Fruit fly (Drosophila melanogaster) whole organism, embryonic: ENCODE data around the gene lwr.
A peak's percentile ranks its signal among the peaks of the same experiment; 100 is the strongest.

Experiments used
- Abd-B ChIP-seq: fragments of 200-800 bp; sonication (Bioruptor generic); optimal IDR thresholded peaks from 2 replicates; lab custom pipeline; 2018; ENCODE audit warnings: missing biosample characterization, mild to moderate bottlenecking, missing genetic modification characterization, moderate library complexity
- Aef1 ChIP-seq: fragments of 200-800 bp; sonication (Bioruptor generic); IDR thresholded peaks from 3 replicates; pipeline ENCODE4 v1.3.6; 2022; ENCODE audit warnings: missing biosample characterization, missing genetic modification characterization
- Atf6 ChIP-seq: fragments of 200-800 bp; sonication (Bioruptor generic); IDR thresholded peaks from 2 replicates; pipeline ENCODE4 v1.3.6; 2022; ENCODE audit warnings: missing biosample characterization, missing genetic modification characterization
- B-H1 ChIP-seq: fragments of 200-800 bp; sonication (Bioruptor generic); IDR thresholded peaks from 3 replicates; pipeline ENCODE4 v1.3.6; 2022; ENCODE audit warnings: missing biosample characterization, missing genetic modification characterization
- CG10979 ChIP-seq: fragments of 200-800 bp; sonication (Bioruptor generic); optimal IDR thresholded peaks from 2 replicates; lab custom pipeline; 2018; ENCODE audit warnings: missing biosample characterization, mild to moderate bottlenecking, missing genetic modification characterization, moderate library complexity
- CG12219 ChIP-seq: fragments of 200-800 bp; sonication (Bioruptor generic); optimal IDR thresholded peaks from 3 replicates; lab custom pipeline; 2018; ENCODE audit warnings: missing biosample characterization, mild to moderate bottlenecking, missing genetic modification characterization
- CG15011 ChIP-seq: fragments of 200-800 bp; sonication (Bioruptor generic); optimal IDR thresholded peaks from 3 replicates; lab custom pipeline; 2018; ENCODE audit warnings: missing biosample characterization, mild to moderate bottlenecking, missing genetic modification characterization
- CG16813 ChIP-seq: fragments of 200-800 bp; sonication (Bioruptor generic); IDR thresholded peaks from 3 replicates; pipeline ENCODE4 v1.3.6; 2022; ENCODE audit warnings: missing biosample characterization, missing genetic modification characterization; ENCODE audit not compliant: partially characterized antibody
- CG17328 ChIP-seq: fragments of 200-800 bp; sonication (Bioruptor generic); IDR thresholded peaks from 2 replicates; pipeline ENCODE4 v1.3.6; 2022; ENCODE audit warnings: missing biosample characterization, missing genetic modification characterization
- CG2875 ChIP-seq: fragments of 200-800 bp; sonication (Bioruptor generic); optimal IDR thresholded peaks from 2 replicates; lab custom pipeline; 2017; ENCODE audit warnings: missing biosample characterization, mild to moderate bottlenecking, missing genetic modification characterization, missing genetic modification reagents
- CG30431 ChIP-seq: fragments of 200-800 bp; sonication (Bioruptor generic); optimal IDR thresholded peaks from 2 replicates; lab custom pipeline; 2017; ENCODE audit warnings: missing biosample characterization, missing genetic modification characterization
- CG33557 ChIP-seq: fragments of 200-800 bp; sonication (Bioruptor generic); optimal IDR thresholded peaks from 2 replicates; lab custom pipeline; 2019; ENCODE audit warnings: missing biosample characterization, mild to moderate bottlenecking, missing genetic modification characterization, moderate library complexity
- CG4282 ChIP-seq: fragments of 200-800 bp; sonication (Bioruptor generic); optimal IDR thresholded peaks from 2 replicates; lab custom pipeline; 2016; ENCODE audit warnings: missing biosample characterization, missing genetic modification characterization
- CG43689 ChIP-seq: fragments of 200-800 bp; sonication (Bioruptor generic); IDR thresholded peaks from 2 replicates; pipeline ENCODE4 v1.3.6; 2022; ENCODE audit warnings: missing biosample characterization, missing genetic modification characterization
- CG4617 ChIP-seq: fragments of 200-800 bp; sonication (Bioruptor generic); optimal IDR thresholded peaks from 3 replicates; lab custom pipeline; 2016; ENCODE audit warnings: missing biosample characterization, missing genetic modification characterization, borderline replicate concordance
- CG5180 ChIP-seq: fragments of 200-800 bp; sonication (Bioruptor generic); optimal IDR thresholded peaks from 3 replicates; lab custom pipeline; 2017; ENCODE audit warnings: missing biosample characterization, missing genetic modification characterization, mild to moderate bottlenecking, moderate library complexity, missing genetic modification reagents
- CG5953 ChIP-seq: fragments of 200-800 bp; sonication (Bioruptor generic); IDR thresholded peaks from 2 replicates; pipeline ENCODE4 v1.3.6; 2022; ENCODE audit warnings: missing biosample characterization, missing genetic modification characterization
- CG7963 ChIP-seq: fragments of 200-800 bp; sonication (Bioruptor generic); IDR thresholded peaks from 3 replicates; pipeline ENCODE4 v1.3.6; 2022; ENCODE audit warnings: missing biosample characterization, missing genetic modification characterization; ENCODE audit not compliant: partially characterized antibody
- CG8359 ChIP-seq: fragments of 200-800 bp; sonication (Bioruptor generic); optimal IDR thresholded peaks from 2 replicates; lab custom pipeline; 2017; ENCODE audit warnings: missing biosample characterization, mild to moderate bottlenecking, missing genetic modification characterization, borderline replicate concordance
- CG8765 ChIP-seq: fragments of 200-800 bp; sonication (Bioruptor generic); IDR thresholded peaks from 2 replicates; pipeline ENCODE4 v1.3.6; 2022; ENCODE audit warnings: missing biosample characterization, missing genetic modification characterization
- CG9437 ChIP-seq: fragments of 200-800 bp; sonication (Bioruptor generic); optimal IDR thresholded peaks from 2 replicates; lab custom pipeline; 2018; ENCODE audit warnings: missing biosample characterization, mild to moderate bottlenecking, missing genetic modification characterization
- Chrac-16 ChIP-seq: fragments of 200-800 bp; sonication (Bioruptor generic); optimal IDR thresholded peaks from 3 replicates; lab custom pipeline; 2016; ENCODE audit warnings: missing biosample characterization, missing genetic modification characterization
- Dll ChIP-seq: fragments of 200-800 bp; sonication (Bioruptor generic); IDR thresholded peaks from 4 replicates; pipeline ENCODE4 v1.3.6; 2022; ENCODE audit warnings: missing biosample characterization, missing genetic modification characterization; ENCODE audit not compliant: partially characterized antibody
- Drgx ChIP-seq: fragments of 200-800 bp; sonication (Bioruptor generic); IDR thresholded peaks from 2 replicates; pipeline ENCODE4 v1.3.6; 2022; ENCODE audit warnings: missing biosample characterization, missing genetic modification characterization
- Gsc ChIP-seq: fragments of 200-800 bp; sonication (Bioruptor generic); IDR thresholded peaks from 2 replicates; pipeline ENCODE4 v1.3.6; 2022; ENCODE audit warnings: missing biosample characterization, missing genetic modification characterization
- MBD-R2 ChIP-seq: fragments of 200-800 bp; sonication (Bioruptor generic); IDR thresholded peaks from 2 replicates; pipeline ENCODE4 v1.3.6; 2022; ENCODE audit warnings: missing biosample characterization, missing genetic modification characterization
- Mad ChIP-seq: fragments of 200-800 bp; sonication (Bioruptor generic); optimal IDR thresholded peaks from 2 replicates; lab custom pipeline; 2016; ENCODE audit warnings: missing biosample characterization, missing genetic modification characterization
- Taf1 ChIP-seq: fragments of 200-800 bp; sonication (Bioruptor generic); IDR thresholded peaks from 2 replicates; pipeline ENCODE4 v1.3.6; 2022; ENCODE audit warnings: missing biosample characterization, missing genetic modification characterization
- bbx ChIP-seq: fragments of 200-800 bp; sonication (Bioruptor generic); IDR thresholded peaks from 2 replicates; pipeline ENCODE4 v1.3.6; 2022; ENCODE audit warnings: missing biosample characterization, missing genetic modification characterization; ENCODE audit not compliant: partially characterized antibody
- bsh ChIP-seq, 2 experiments: fragments of 200-800 bp; sonication (Bioruptor generic); optimal IDR thresholded peaks; 2 replicates each; lab custom pipeline; 2017 to 2018; ENCODE audit warnings: mild to moderate bottlenecking in 2 of 2, missing biosample characterization in 2 of 2, missing genetic modification characterization in 2 of 2, moderate library complexity in 1 of 2
- dimm ChIP-seq: fragments of 200-800 bp; sonication (Bioruptor generic); IDR thresholded peaks from 2 replicates; pipeline ENCODE4 v1.3.6; 2022; ENCODE audit warnings: missing biosample characterization, missing genetic modification characterization
- dmrt99B ChIP-seq: fragments of 200-800 bp; sonication (Bioruptor generic); optimal IDR thresholded peaks from 2 replicates; lab custom pipeline; 2018; ENCODE audit warnings: missing biosample characterization, mild to moderate bottlenecking, missing genetic modification characterization, moderate library complexity
- dysf ChIP-seq: fragments of 200-800 bp; sonication (Bioruptor generic); IDR thresholded peaks from 3 replicates; pipeline ENCODE4 v1.3.6; 2022; ENCODE audit warnings: missing biosample characterization, missing genetic modification characterization
- ems ChIP-seq: fragments of 200-800 bp; sonication (Bioruptor generic); optimal IDR thresholded peaks from 3 replicates; lab custom pipeline; 2016; ENCODE audit warnings: missing biosample characterization, missing genetic modification characterization
- esg ChIP-seq: fragments of 200-800 bp; sonication (Bioruptor generic); conservative IDR thresholded peaks from 2 replicates; pipeline ENCODE4 v1.3.6; 2022; ENCODE audit warnings: missing biosample characterization, missing genetic modification characterization
- lilli ChIP-seq: fragments of 200-800 bp; sonication (Bioruptor generic); optimal IDR thresholded peaks from 3 replicates; lab custom pipeline; 2016; ENCODE audit warnings: missing biosample characterization, missing genetic modification characterization
- mld ChIP-seq: fragments of 200-800 bp; sonication (Bioruptor generic); IDR thresholded peaks from 3 replicates; pipeline ENCODE4 v1.3.6; 2022; ENCODE audit warnings: missing biosample characterization, missing genetic modification characterization; ENCODE audit not compliant: partially characterized antibody
- nmo ChIP-seq: fragments of 200-800 bp; sonication (Bioruptor generic); optimal IDR thresholded peaks from 2 replicates; lab custom pipeline; 2018; ENCODE audit warnings: missing biosample characterization, mild to moderate bottlenecking, missing genetic modification characterization, moderate library complexity
- pnt ChIP-seq: fragments of 200-800 bp; sonication (Bioruptor generic); optimal IDR thresholded peaks from 3 replicates; lab custom pipeline; 2016; ENCODE audit warnings: missing biosample characterization, missing genetic modification characterization
- sens-2 ChIP-seq: fragments of 200-800 bp; sonication (Bioruptor generic); IDR thresholded peaks from 2 replicates; pipeline ENCODE4 v1.3.6; 2022; ENCODE audit warnings: missing biosample characterization, missing genetic modification characterization
- shn ChIP-seq: fragments of 200-800 bp; sonication (Bioruptor generic); optimal IDR thresholded peaks from 3 replicates; lab custom pipeline; 2016; ENCODE audit warnings: missing biosample characterization, missing genetic modification characterization
- sisA ChIP-seq: fragments of 200-800 bp; sonication (Bioruptor generic); IDR thresholded peaks from 2 replicates; pipeline ENCODE4 v1.3.6; 2022; ENCODE audit warnings: missing biosample characterization, missing genetic modification characterization
- tap ChIP-seq: fragments of 200-800 bp; optimal IDR thresholded peaks from 3 replicates; lab custom pipeline; 2019; ENCODE audit warnings: missing biosample characterization, mild to moderate bottlenecking, missing genetic modification characterization, moderate library complexity
- usp ChIP-seq: fragments of >200 bp; optimal IDR thresholded peaks from 2 replicates; lab custom pipeline; 2017; ENCODE audit warnings: missing biosample characterization, missing genetic modification characterization
- vfl ChIP-seq: fragments of 200-800 bp; sonication (Bioruptor generic); optimal IDR thresholded peaks from 2 replicates; lab custom pipeline; 2016; ENCODE audit warnings: missing biosample characterization, missing genetic modification characterization
- vnd ChIP-seq: fragments of 200-800 bp; sonication (Bioruptor generic); IDR thresholded peaks from 3 replicates; pipeline ENCODE4 v1.3.6; 2022; ENCODE audit warnings: missing biosample characterization, missing genetic modification characterization; ENCODE audit not compliant: partially characterized antibody

The lwr gene

DNA sequence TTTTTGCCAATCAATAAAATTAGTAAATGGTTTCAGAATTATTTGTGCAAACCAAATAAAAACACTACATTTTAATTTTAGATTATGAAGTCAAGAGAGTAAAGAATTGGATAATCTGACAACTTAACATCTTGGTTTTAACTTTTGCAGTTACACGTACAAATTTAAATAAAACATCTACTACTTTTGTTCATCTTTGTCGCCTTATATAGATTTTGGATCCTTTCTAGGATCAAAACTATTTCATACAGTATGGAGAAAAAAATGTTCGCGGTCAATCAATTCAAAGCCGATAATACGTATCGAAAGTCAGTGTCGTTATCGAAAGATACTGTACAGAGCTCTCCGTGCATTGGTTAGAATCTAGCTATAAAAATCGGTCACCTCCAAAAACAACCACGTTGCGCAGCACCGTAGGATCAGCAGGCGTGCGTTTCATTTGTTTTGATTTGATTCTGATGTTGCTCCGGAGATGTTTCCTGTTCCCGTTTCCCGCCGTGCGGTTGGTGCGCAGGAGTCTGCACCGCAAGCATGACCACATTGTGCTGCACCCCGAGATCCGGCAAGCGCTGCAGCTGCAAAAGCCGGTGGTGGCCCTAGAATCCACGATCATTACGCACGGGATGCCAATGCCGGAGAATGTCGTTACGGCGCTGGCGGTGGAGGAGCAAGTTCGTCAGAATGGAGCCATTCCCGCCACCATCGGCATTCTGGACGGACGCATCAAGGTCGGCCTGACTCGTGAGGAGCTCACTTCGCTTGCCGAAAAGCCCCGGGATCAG, 21.6 kb upstream of the lwr start, which contains the start of the genes uncNacbeta and CG2794 (continued):
- TF ChIP-seq Dll (peak; percentile 73), CG16813 (peak; percentile 67), tap (tag; lab: Kevin White, UChicago) (no peak), CG4617 (peak; percentile 10), CG30431 (GFP tag; lab: Kevin White, UChicago) (no peak), Atf6 (GFP tag; lab: Robert Waterston, UW) (0 out of 2 replicates have a peak, but pooled peaks have one; percentile 11), nmo (GFP tag; lab: Kevin White, UChicago) (peak; percentile 26), Aef1 (no peak), CG7963 (GFP tag; lab: Robert Waterston, UW) (peak; percentile 79), dysf (GFP tag; lab: Robert Waterston, UW) (no peak), Taf1 (0 out of 2 replicates have a peak, but pooled peaks have one; percentile 16), CG8359 (GFP tag; lab: Kevin White, UChicago) (no peak), CG5953 (GFP tag; lab: Robert Waterston, UW) (no peak), sens-2 (GFP tag; lab: Robert Waterston, UW) (no peak), dmrt99B (tag; lab: Kevin White, UChicago) (no peak), vfl (GFP tag; lab: Kevin White, UChicago) (no peak), lilli (GFP tag; lab: Kevin White, UChicago) (peak; percentile 47), ems (GFP tag; lab: Kevin White, UChicago) (no peak), CG4282 (GFP tag; lab: Kevin White, UChicago) (no peak)

DNA sequence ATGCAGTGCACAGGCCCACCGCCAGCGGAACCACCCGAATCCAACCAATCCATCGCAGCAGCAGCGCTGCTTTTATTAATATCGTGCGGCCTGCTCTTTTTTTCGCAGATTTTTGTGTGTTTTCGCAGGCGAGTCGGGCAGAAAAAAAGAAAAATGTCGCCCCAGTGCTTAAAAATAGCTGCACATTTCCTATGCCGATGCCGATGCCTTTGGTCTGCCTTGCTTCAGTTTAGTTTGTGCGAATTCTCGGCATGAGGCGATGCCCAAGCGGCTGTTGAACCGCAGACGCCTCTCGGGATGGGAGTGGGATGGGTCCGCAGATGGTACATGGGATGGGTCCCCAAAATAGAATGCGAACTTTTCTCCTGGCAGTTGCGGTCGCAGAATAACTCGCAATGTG, 20.9 kb upstream of the lwr start:
- no peak for TF ChIP-seq Abd-B
- TF ChIP-seq Dll, result no peak
- no peak for TF ChIP-seq shn (GFP tag; lab: Kevin White, UChicago)
- TF ChIP-seq bsh (GFP tag; optimal IDR thresholded peaks at IDR 0.05; lab: Kevin White, UChicago), result peak in 1 of 2 experiments; percentile 16
- TF ChIP-seq CG5180 (GFP tag; lab: Kevin White, UChicago), result no peak
- TF ChIP-seq Mad (GFP tag; lab: Kevin White, UChicago), result no peak
- peak; percentile 43; the same call in 1 of the 2 replicates for TF ChIP-seq Gsc (GFP tag; lab: Robert Waterston, UW)
- TF ChIP-seq nmo (GFP tag; lab: Kevin White, UChicago), result no peak
- no peak for TF ChIP-seq sisA (GFP tag; lab: Robert Waterston, UW)
- no peak for TF ChIP-seq mld (GFP tag; lab: Robert Waterston, UW)
- no peak for TF ChIP-seq CG33557
- peak; percentile 61 for TF ChIP-seq Drgx (GFP tag; lab: Robert Waterston, UW)
- TF ChIP-seq pnt (GFP tag; lab: Kevin White, UChicago), result no peak

DNA sequence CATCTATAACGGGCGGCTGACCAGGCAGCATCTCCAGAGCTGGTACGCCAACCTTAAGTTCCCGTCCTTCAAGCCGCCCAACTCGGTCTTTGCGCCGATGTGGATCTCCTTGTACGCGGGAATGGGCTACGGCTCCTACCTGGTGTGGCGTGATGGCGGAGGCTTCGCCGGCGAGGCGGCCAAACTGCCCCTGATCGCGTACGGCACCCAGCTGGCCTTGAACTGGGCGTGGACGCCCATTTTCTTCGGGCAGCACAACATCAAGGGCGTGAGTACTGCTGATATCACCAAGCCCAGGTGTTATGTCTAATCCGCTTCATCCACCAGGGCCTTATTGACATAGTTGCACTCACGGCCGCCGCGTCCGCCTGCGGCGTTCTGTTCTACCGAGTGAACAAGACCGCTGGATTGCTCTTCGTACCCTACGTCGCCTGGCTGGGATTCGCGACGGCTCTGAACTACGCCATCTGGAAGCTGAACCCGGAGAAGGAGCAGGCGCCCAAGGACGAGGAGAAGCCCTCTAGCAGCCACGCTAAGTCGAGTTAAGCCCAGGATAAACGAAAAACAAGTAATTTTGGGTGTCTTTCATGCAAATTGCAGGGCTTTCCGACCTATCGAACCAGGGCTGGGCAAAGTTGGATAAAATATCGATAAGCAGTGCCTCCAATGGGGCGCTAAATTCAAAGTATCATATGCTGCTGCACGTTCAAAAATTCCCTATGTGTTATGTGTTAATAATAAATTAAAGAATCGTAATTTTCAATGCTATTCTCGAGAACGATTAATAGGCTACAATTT, 17.6 kb upstream of the lwr start, which contains the start of gene rempA:
rempA (minus strand) TSS at position 541 of the 798 bp plus-strand sequence.
- TF ChIP-seq CG17328 (GFP tag; lab: Robert Waterston, UW), result no peak
- TF ChIP-seq B-H1 (GFP tag; lab: Robert Waterston, UW), result no peak
- peak; percentile 37; the same call in 1 of the 3 replicates for TF ChIP-seq vnd
- no peak for TF ChIP-seq CG9437 (GFP tag; lab: Kevin White, UChicago)
- TF ChIP-seq CG8765, result no peak
- TF ChIP-seq MBD-R2 (GFP tag; lab: Robert Waterston, UW), result peak; percentile 66
- no peak for TF ChIP-seq CG15011
- no peak for TF ChIP-seq CG10979
- TF ChIP-seq dimm, result no peak
- TF ChIP-seq CG12219, result no peak
- TF ChIP-seq esg (GFP tag; lab: Robert Waterston, UW), result no peak
- no peak for TF ChIP-seq usp (GFP tag; lab: Kevin White, UChicago)
- TF ChIP-seq CG2875 (GFP tag; lab: Kevin White, UChicago), result no peak
- no peak for TF ChIP-seq Chrac-16 (GFP tag; lab: Kevin White, UChicago)
- peak; percentile 78 for TF ChIP-seq bbx (GFP tag; lab: Robert Waterston, UW)
- TF ChIP-seq CG43689 (GFP tag; lab: Robert Waterston, UW), result no peak
- TF ChIP-seq CG33557, result no peak
